Worm (Caenorhabditis elegans) whole organism, early embryonic: Measurements from ENCODE around the gene set-6.

Source experiments
- B0310.2 ChIP-seq: sonication (generic microtip); optimal IDR thresholded peaks from 2 replicates; lab custom pipeline; 2016; ENCODE audit warnings: mild to moderate bottlenecking, missing genetic modification characterization, missing compliant biosample characterization
- F13C5.2 ChIP-seq: sonication (generic microtip); optimal IDR thresholded peaks from 2 replicates; lab custom pipeline; 2017; ENCODE audit warnings: mild to moderate bottlenecking, missing genetic modification characterization, inconsistent platforms, missing compliant biosample characterization
- aly-1 ChIP-seq: sonication (generic microtip); optimal IDR thresholded peaks from 2 replicates; lab custom pipeline; 2016; ENCODE audit warnings: missing genetic modification characterization, missing compliant biosample characterization
- ama-1 ChIP-seq: fragments of 150-350 bp; optimal IDR thresholded peaks from 2 replicates; lab custom pipeline; 2014
- ceh-13 ChIP-seq: fragments of 200-800 bp; sonication (Bioruptor generic); optimal IDR thresholded peaks from 2 replicates; lab custom pipeline; 2018; ENCODE audit warnings: mild to moderate bottlenecking, missing genetic modification characterization, missing compliant biosample characterization
- ceh-36 ChIP-seq: sonication (generic microtip); optimal IDR thresholded peaks from 2 replicates; lab custom pipeline; 2016; ENCODE audit warnings: missing genetic modification characterization, inconsistent platforms, missing compliant biosample characterization
- ets-7 ChIP-seq: sonication (generic microtip); optimal IDR thresholded peaks from 2 replicates; lab custom pipeline; 2016; ENCODE audit warnings: missing genotype, missing genetic modification characterization, missing compliant biosample characterization
- flt-1 ChIP-seq: fragments of 200-800 bp; sonication (Bioruptor generic); IDR thresholded peaks from 2 replicates; pipeline ENCODE4 v1.3.6; 2022; ENCODE audit warnings: missing genetic modification characterization, missing compliant biosample characterization
- hmbx-1 ChIP-seq: sonication (generic microtip); optimal IDR thresholded peaks from 2 replicates; lab custom pipeline; 2016; ENCODE audit warnings: mild to moderate bottlenecking, missing genetic modification characterization, missing compliant biosample characterization
- hmg-4 ChIP-seq: fragments of 200-800 bp; sonication (Bioruptor generic); optimal IDR thresholded peaks from 2 replicates; lab custom pipeline; 2018; ENCODE audit warnings: mild to moderate bottlenecking, missing genetic modification characterization, missing compliant biosample characterization
- hnd-1 ChIP-seq: sonication (generic microtip); optimal IDR thresholded peaks from 2 replicates; lab custom pipeline; 2016; ENCODE audit warnings: missing genetic modification characterization, missing compliant biosample characterization
- pes-1 ChIP-seq: fragments of 200-800 bp; sonication (Bioruptor generic); IDR thresholded peaks from 2 replicates; pipeline ENCODE4 v1.3.6; 2022; ENCODE audit warnings: missing genetic modification reagents, missing genetic modification characterization, missing compliant biosample characterization
- scrt-1 ChIP-seq: fragments of 200-800 bp; sonication (Bioruptor generic); IDR thresholded peaks from 2 replicates; pipeline ENCODE4 v1.3.6; 2022; ENCODE audit warnings: missing genetic modification characterization, missing compliant biosample characterization
- sea-1 ChIP-seq: fragments of 200-800 bp; sonication (Bioruptor generic); conservative IDR thresholded peaks from 2 replicates; pipeline ENCODE4 v1.3.6; 2022; ENCODE audit warnings: missing genetic modification characterization, missing compliant biosample characterization
- tbx-11 ChIP-seq: fragments of 200-800 bp; sonication (Bioruptor generic); IDR thresholded peaks from 2 replicates; pipeline ENCODE4 v1.3.6; 2022; ENCODE audit warnings: missing genetic modification characterization, missing compliant biosample characterization
- tbx-37 ChIP-seq: fragments of 200-800 bp; sonication (Bioruptor generic); conservative IDR thresholded peaks from 2 replicates; pipeline ENCODE4 v1.3.6; 2022; ENCODE audit warnings: missing genetic modification reagents, missing genetic modification characterization, missing compliant biosample characterization
- tra-4 ChIP-seq: sonication (generic microtip); optimal IDR thresholded peaks from 2 replicates; lab custom pipeline; 2017; ENCODE audit warnings: missing genetic modification characterization, missing compliant biosample characterization

Gene set-6

ce11 chrX:12005499-12005959 lies 31.1 kb upstream of the set-6 start, which contains the start of gene sma-5:
Gene sma-5, minus strand, starts transcription at chrX:12005549.
- no peak for TF ChIP-seq B0310.2 (tag; lab: Kevin White, UChicago)
- no peak for TF ChIP-seq aly-1 (tag; lab: Kevin White, UChicago)
- no peak for TF ChIP-seq ama-1
- TF ChIP-seq sea-1 (GFP tag; lab: Robert Waterston, UW), result no peak
- no peak for TF ChIP-seq tbx-11 (GFP tag; lab: Robert Waterston, UW)
- no peak for TF ChIP-seq ceh-36 (tag; lab: Kevin White, UChicago)
- TF ChIP-seq hmg-4 (GFP tag; lab: Kevin White, UChicago), result no peak
- no peak for TF ChIP-seq pes-1
- TF ChIP-seq ets-7, result no peak

DNA sequence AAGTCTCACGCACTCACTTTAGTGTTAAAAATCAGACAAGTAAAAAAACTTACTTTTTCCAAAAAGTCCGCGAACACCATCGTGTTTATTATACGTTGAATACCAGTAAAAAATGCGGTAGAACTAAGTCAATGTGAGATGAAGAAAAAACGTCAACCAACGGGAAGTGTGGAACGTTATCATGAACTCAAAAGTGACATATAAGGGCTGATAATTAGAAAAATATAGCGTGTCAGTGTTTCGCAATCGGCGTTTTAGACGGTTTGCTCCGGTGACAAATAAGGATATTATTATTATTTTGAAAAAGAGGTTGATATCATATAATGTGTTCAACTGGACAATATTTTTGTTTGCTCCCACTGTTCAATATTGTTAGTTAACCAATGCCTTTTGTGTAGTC lies 30.4 kb upstream of the set-6 start:
- TF ChIP-seq hmbx-1 (no peak), ets-7 (no peak), ceh-13 (no peak), F13C5.2 (tag; lab: Kevin White, UChicago) (no peak), sea-1 (GFP tag; lab: Robert Waterston, UW) (no peak), pes-1 (no peak), hmg-4 (GFP tag; lab: Kevin White, UChicago) (no peak), scrt-1 (no peak), tbx-37 (no peak), aly-1 (tag; lab: Kevin White, UChicago) (no peak), ama-1 (no peak), ceh-36 (tag; lab: Kevin White, UChicago) (no peak), tra-4 (tag; lab: Kevin White, UChicago) (no peak), hnd-1 (tag; lab: Kevin White, UChicago) (no peak), B0310.2 (tag; lab: Kevin White, UChicago) (no peak), tbx-11 (GFP tag; lab: Robert Waterston, UW) (no peak)

- TF ChIP-seq ets-7 (no peak), ama-1 (no peak), tbx-37 (no peak), flt-1 (no peak)
These were observed 29.5 kb upstream of the set-6 start for ce11 chrX:12003969-12004368.

DNA sequence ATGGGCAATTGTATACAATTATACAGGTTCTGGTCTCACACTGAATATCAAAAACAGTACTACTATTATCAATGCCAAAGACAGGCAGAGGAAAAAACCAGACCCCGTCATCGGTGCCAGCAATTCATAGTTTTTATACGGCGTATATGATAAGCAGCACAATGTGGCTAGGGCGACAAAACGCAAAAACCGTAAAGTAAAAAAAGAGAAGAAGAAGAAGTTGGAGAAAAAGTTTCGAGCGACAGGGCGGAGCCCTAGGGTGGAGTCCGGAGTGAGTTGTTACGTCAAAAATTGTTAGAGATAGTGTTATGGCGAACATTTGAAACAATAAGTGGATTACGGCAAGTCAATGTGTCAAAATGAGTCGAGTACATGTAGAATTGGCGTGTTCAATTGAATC lies 27.1 kb upstream of the set-6 start:
- no peak for TF ChIP-seq tbx-37
- no peak for TF ChIP-seq hmg-4 (GFP tag; lab: Kevin White, UChicago)
- no peak for TF ChIP-seq hmbx-1
- TF ChIP-seq pes-1, result no peak
- TF ChIP-seq hnd-1 (tag; lab: Kevin White, UChicago), result no peak
- no peak for TF ChIP-seq ceh-13
- no peak for TF ChIP-seq B0310.2 (tag; lab: Kevin White, UChicago)
- no peak for TF ChIP-seq ama-1

ce11 chrX:11999573-11999972 lies 25.1 kb upstream of the set-6 start:
- TF ChIP-seq aly-1 (tag; lab: Kevin White, UChicago) (no peak), tra-4 (tag; lab: Kevin White, UChicago) (no peak)

- no peak for TF ChIP-seq pes-1
These were observed 22.1 kb upstream of the set-6 start for ce11 chrX:11996606-11997005.

- TF ChIP-seq flt-1 (no peak), hnd-1 (tag; lab: Kevin White, UChicago) (no peak), aly-1 (tag; lab: Kevin White, UChicago) (no peak), ets-7 (no peak), sea-1 (GFP tag; lab: Robert Waterston, UW) (no peak), ceh-36 (tag; lab: Kevin White, UChicago) (no peak), tbx-37 (no peak), ama-1 (no peak), pes-1 (no peak), hmg-4 (GFP tag; lab: Kevin White, UChicago) (no peak), tra-4 (tag; lab: Kevin White, UChicago) (no peak), tbx-11 (GFP tag; lab: Robert Waterston, UW) (no peak), B0310.2 (tag; lab: Kevin White, UChicago) (no peak)
These were observed 20.0 kb upstream of the set-6 start, which contains the start of gene C49F5.7 for ce11 chrX:11994484-11994883. Gene C49F5.7, plus strand, starts transcription at chrX:11994784.

ce11 chrX:11993327-11993726 lies 18.8 kb upstream of the set-6 start:
- TF ChIP-seq tbx-37 (no peak), tbx-11 (GFP tag; lab: Robert Waterston, UW) (no peak), ets-7 (no peak), B0310.2 (tag; lab: Kevin White, UChicago) (no peak), hmbx-1 (no peak), hnd-1 (tag; lab: Kevin White, UChicago) (no peak), pes-1 (no peak), aly-1 (tag; lab: Kevin White, UChicago) (no peak), scrt-1 (no peak), flt-1 (no peak), F13C5.2 (tag; lab: Kevin White, UChicago) (no peak), tra-4 (tag; lab: Kevin White, UChicago) (no peak), ceh-13 (no peak), sea-1 (GFP tag; lab: Robert Waterston, UW) (no peak), ama-1 (no peak), hmg-4 (GFP tag; lab: Kevin White, UChicago) (no peak), ceh-36 (tag; lab: Kevin White, UChicago) (no peak)

- TF ChIP-seq aly-1 (tag; lab: Kevin White, UChicago) (no peak), hmg-4 (GFP tag; lab: Kevin White, UChicago) (no peak), B0310.2 (tag; lab: Kevin White, UChicago) (no peak), ama-1 (no peak), pes-1 (no peak), scrt-1 (no peak), F13C5.2 (tag; lab: Kevin White, UChicago) (no peak), ceh-13 (no peak), ceh-36 (tag; lab: Kevin White, UChicago) (no peak), tra-4 (tag; lab: Kevin White, UChicago) (no peak), hnd-1 (tag; lab: Kevin White, UChicago) (no peak)
These were observed 18.3 kb upstream of the set-6 start for ce11 chrX:11992778-11993177.
